Worm (Caenorhabditis elegans): ENCODE results near the gene Y39G8B.13.

The Y39G8B.13 gene

DNA sequence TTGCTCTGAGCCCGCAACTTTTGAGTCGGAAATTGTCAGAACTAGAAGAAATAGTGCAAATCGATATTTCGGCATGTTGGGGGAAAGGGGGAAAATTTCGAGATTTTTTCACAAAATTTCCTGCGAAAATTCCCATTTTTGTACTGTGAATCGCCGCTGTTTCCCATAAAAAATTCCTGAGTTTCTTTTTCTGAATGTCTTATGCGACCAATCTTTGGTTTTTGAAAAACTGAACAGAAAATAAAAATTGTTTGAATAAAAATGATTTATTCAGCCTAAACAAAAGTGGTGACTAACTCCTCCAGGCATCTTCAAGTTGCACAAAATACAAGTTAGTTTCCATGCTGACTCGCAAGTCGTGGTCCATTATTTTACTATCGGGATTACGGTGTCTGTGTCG lies 16.6 kb downstream of the Y39G8B.13 start, which contains the start of gene W07G1.7:
Gene W07G1.7, minus strand, starts transcription at position 101 of the 400 bp plus-strand sequence.
- no peak for TF ChIP-seq lsy-2 (tag; optimal IDR thresholded peaks at IDR 0.05)
- no peak for TF ChIP-seq fos-1 (tag; optimal IDR thresholded peaks at IDR 0.05)
- TF ChIP-seq Y55F3AM.14 (GFP tag; optimal IDR thresholded peaks at IDR 0.05): no peak
- TF ChIP-seq alr-1 (tag; optimal IDR thresholded peaks at IDR 0.05): no peak

DNA sequence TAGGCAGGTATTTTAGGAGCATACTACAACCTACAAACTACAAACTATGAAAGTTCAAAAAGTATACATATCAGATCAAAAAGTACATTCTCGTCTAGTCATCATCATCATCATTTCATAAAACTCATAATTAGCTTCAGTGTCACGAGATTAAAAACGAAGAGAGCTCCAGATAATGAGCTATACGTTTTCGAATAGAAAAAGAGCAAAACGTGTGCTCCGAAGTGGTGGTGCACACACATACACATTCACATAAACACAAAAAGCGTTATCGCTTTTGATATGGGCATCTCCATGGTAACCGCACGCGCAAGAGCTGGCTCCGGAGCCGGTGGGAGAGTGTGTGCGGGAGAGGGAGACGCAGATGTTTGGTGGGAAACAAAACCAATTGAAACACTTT lies 18.5 kb downstream of the Y39G8B.13 start:
- no peak for TF ChIP-seq ztf-1 (GFP tag; conservative IDR thresholded peaks at IDR 0.05)
- no peak for TF ChIP-seq lin-39 (tag; optimal IDR thresholded peaks at IDR 0.05)
- TF ChIP-seq nhr-11 (tag; optimal IDR thresholded peaks at IDR 0.05): no peak
- no peak for TF ChIP-seq nhr-12 (tag; optimal IDR thresholded peaks at IDR 0.05)
- no peak for TF ChIP-seq ztf-11 (tag; optimal IDR thresholded peaks at IDR 0.05)

DNA sequence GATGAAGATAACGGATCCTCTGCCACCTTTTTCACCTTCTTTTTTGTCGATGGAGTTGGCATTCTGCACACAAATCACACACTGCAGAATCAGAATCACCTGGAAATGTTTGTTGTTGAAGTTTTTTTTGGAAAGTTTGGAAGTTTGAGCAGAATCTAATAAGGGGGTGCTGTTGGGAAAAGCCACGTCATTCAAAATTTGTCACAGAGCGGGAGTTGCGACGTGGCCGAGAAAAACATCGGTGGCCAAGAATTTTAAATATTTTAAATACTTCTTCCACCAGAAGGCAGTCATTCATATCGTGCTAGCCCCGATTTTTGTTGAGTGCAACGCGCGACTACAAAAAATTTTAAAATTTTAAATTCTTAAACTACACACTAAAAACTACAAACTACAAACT lies 20.5 kb downstream of the Y39G8B.13 start, which contains the start of gene rpi-1:
Gene rpi-1, minus strand, starts transcription at position 101 of the 400 bp plus-strand sequence.
- no peak for TF ChIP-seq sem-4 (tag; optimal IDR thresholded peaks at IDR 0.05)
- no peak for TF ChIP-seq gmeb-1 (tag; optimal IDR thresholded peaks at IDR 0.05)
- no peak for TF ChIP-seq snpc-4 (tag; optimal IDR thresholded peaks at IDR 0.05)
- no peak for TF ChIP-seq ZK546.5 (tag; optimal IDR thresholded peaks at IDR 0.05)
- no peak for TF ChIP-seq unc-55 (GFP tag; optimal IDR thresholded peaks at IDR 0.05)
- no peak for TF ChIP-seq nhr-129 (tag; optimal IDR thresholded peaks at IDR 0.05)
- TF ChIP-seq dmd-4 (tag; optimal IDR thresholded peaks at IDR 0.05): no peak
- TF ChIP-seq crh-2 (tag; optimal IDR thresholded peaks at IDR 0.05): no peak
- no peak for TF ChIP-seq ceh-16 (tag; optimal IDR thresholded peaks at IDR 0.05)
- TF ChIP-seq blmp-1 (tag; optimal IDR thresholded peaks at IDR 0.05; ENCODE audit: insufficient read depth): no peak
- TF ChIP-seq lin-11 (tag; optimal IDR thresholded peaks at IDR 0.05): no peak
- TF ChIP-seq sma-3 (GFP tag; optimal IDR thresholded peaks at IDR 0.05): no peak

- TF ChIP-seq aly-2 (tag; optimal IDR thresholded peaks at IDR 0.05): no peak
- no peak for TF ChIP-seq lin-39 (tag; optimal IDR thresholded peaks at IDR 0.05)
- no peak for TF ChIP-seq unc-55 (GFP tag; optimal IDR thresholded peaks at IDR 0.05)
- TF ChIP-seq lin-11 (tag; optimal IDR thresholded peaks at IDR 0.05): no peak
- no peak for TF ChIP-seq nhr-11 (tag; optimal IDR thresholded peaks at IDR 0.05)
- TF ChIP-seq unc-62 (GFP tag; optimal IDR thresholded peaks at IDR 0.05): no peak
- TF ChIP-seq skn-1 (tag; optimal IDR thresholded peaks at IDR 0.05): no peak
- no peak for TF ChIP-seq C34F6.9 (tag; optimal IDR thresholded peaks at IDR 0.05)
- no peak for TF ChIP-seq snpc-4 (tag; optimal IDR thresholded peaks at IDR 0.05)
- no peak for TF ChIP-seq mab-5 (tag; optimal IDR thresholded peaks at IDR 0.05)
- no peak for TF ChIP-seq sma-3 (GFP tag; optimal IDR thresholded peaks at IDR 0.05)
- TF ChIP-seq nhr-237 (tag; optimal IDR thresholded peaks at IDR 0.05): no peak
- TF ChIP-seq alr-1 (tag; optimal IDR thresholded peaks at IDR 0.05): no peak
- TF ChIP-seq ztf-4 (tag; optimal IDR thresholded peaks at IDR 0.05): no peak
- no peak for TF ChIP-seq egl-27 (tag; optimal IDR thresholded peaks at IDR 0.05)
- TF ChIP-seq nhr-129 (tag; optimal IDR thresholded peaks at IDR 0.05): no peak
Observed at ce11 chrII:13961567-13961966, 21.3 kb downstream of the Y39G8B.13 start.

ce11 chrII:13958359-13958758 lies 24.5 kb downstream of the Y39G8B.13 start:
- no peak for TF ChIP-seq ZK546.5 (tag; optimal IDR thresholded peaks at IDR 0.05)
- no peak for TF ChIP-seq ama-1 (optimal IDR thresholded peaks at IDR 0.05)
- no peak for TF ChIP-seq mbf-1 (tag; optimal IDR thresholded peaks at IDR 0.05)
- peak in 1 of 2 experiments; percentile 11 for TF ChIP-seq lsy-2 (tag; optimal IDR thresholded peaks at IDR 0.05)
- TF ChIP-seq nhr-77 (tag; optimal IDR thresholded peaks at IDR 0.05): no peak
- no peak for TF ChIP-seq aly-2 (tag; optimal IDR thresholded peaks at IDR 0.05)
- TF ChIP-seq ztf-1 (GFP tag; conservative IDR thresholded peaks at IDR 0.05): no peak
- no peak for TF ChIP-seq F13H6.1 (tag; optimal IDR thresholded peaks at IDR 0.05)
- TF ChIP-seq ztf-11 (tag; optimal IDR thresholded peaks at IDR 0.05): no peak
- no peak for TF ChIP-seq R02D3.7 (tag; optimal IDR thresholded peaks at IDR 0.05)
- TF ChIP-seq sma-9 (GFP tag; optimal IDR thresholded peaks at IDR 0.05): peak; percentile 10
- no peak for TF ChIP-seq sma-9 (tag; optimal IDR thresholded peaks at IDR 0.05)
- TF ChIP-seq ztf-4 (tag; optimal IDR thresholded peaks at IDR 0.05): no peak
- no peak for TF ChIP-seq skn-1 (tag; optimal IDR thresholded peaks at IDR 0.05)
- no peak for TF ChIP-seq egl-27 (tag; optimal IDR thresholded peaks at IDR 0.05)

Data from whole organism, L2 larva.